Fruit fly (Drosophila melanogaster) whole organism, adult: Measurements from ENCODE around the gene Gpdh3.

Source experiments
- CG1620 ChIP-seq: fragments of 200-800 bp; sonication (Bioruptor generic); optimal IDR thresholded peaks from 2 replicates; lab custom pipeline; 2016; ENCODE audit warnings: missing biosample characterization, missing genetic modification characterization
- CG7045 ChIP-seq: fragments of 200-800 bp; sonication (Bioruptor generic); optimal IDR thresholded peaks from 2 replicates; lab custom pipeline; 2017; ENCODE audit warnings: missing biosample characterization, mild to moderate bottlenecking, missing genetic modification characterization
- cic ChIP-seq: fragments of 200-800 bp; sonication (Bioruptor generic); optimal IDR thresholded peaks from 2 replicates; lab custom pipeline; 2017; ENCODE audit warnings: missing biosample characterization, mild to moderate bottlenecking, missing genetic modification characterization, moderate library complexity
- kay ChIP-seq: fragments of 200-800 bp; sonication (Bioruptor generic); peaks from one replicate; lab custom pipeline; 2016; ENCODE audit warnings: missing biosample characterization, missing genetic modification characterization, borderline replicate concordance

dm6 chr3R:22390109-22390508 lies 8.3 kb downstream of the Gpdh3 start:
- TF ChIP-seq kay (GFP tag; lab: Kevin White, UChicago), result no peak
- TF ChIP-seq CG7045 (GFP tag; lab: Kevin White, UChicago), result no peak
- no peak for TF ChIP-seq CG1620
- TF ChIP-seq cic, result no peak
